Worm (Caenorhabditis elegans): ENCODE data around the gene pph-2.

The pph-2 gene

DNA sequence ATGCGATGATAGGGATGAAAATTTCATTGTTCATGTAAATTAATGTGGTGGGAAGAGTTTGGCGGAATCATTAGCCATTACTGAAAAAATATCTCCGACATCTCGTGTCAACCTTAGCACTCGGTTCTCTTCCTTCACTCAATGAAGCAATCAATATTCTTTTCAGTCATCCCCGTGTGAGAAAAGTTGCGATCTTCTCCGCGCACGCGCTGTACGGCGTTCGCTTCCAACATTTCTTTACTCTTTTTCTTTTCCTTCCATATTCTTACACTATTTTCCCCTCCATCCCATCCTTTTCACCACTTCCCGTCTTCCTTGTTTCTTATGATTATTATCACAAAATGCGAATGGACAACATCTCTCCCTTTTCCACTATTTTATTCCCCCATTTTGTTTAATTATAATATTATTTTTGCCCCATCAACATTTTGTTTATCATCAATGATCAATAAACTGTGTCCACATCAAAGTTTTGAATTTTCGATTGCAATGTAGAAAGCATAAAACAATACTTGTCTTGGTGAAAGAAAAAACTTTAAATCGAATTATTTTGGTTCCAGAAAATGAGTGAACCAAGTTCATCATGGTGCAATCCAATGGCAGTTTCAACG is 17.5 kb downstream of the pph-2 start, which contains the start of gene mob-1 (continued):
- no peak for TF ChIP-seq snpc-3.4 (tag; optimal IDR thresholded peaks at IDR 0.05)
- 0 out of 2 replicates have a peak, but pooled peaks have one; percentile 48 for TF ChIP-seq F39B2.1 (GFP tag; IDR thresholded peaks at IDR 0.05)
- no peak for TF ChIP-seq ama-1 (optimal IDR thresholded peaks at IDR 0.05)
- TF ChIP-seq ama-1 (GFP tag; optimal IDR thresholded peaks at IDR 0.05): no peak
- no peak for TF ChIP-seq bed-2 (GFP tag; IDR thresholded peaks at IDR 0.05)
- no peak for TF ChIP-seq sea-2 (GFP tag; IDR thresholded peaks at IDR 0.05)
- TF ChIP-seq B0336.3 (GFP tag; IDR thresholded peaks at IDR 0.05): peak; percentile 75
- TF ChIP-seq K12H6.12 (tag; optimal IDR thresholded peaks at IDR 0.05): no peak
- peak; percentile 80 for TF ChIP-seq lin-26 (GFP tag; IDR thresholded peaks at IDR 0.05)
- TF ChIP-seq athp-1 (tag; optimal IDR thresholded peaks at IDR 0.05): no peak
- no peak for TF ChIP-seq attf-3 (GFP tag; conservative IDR thresholded peaks at IDR 0.05)
- no peak for TF ChIP-seq dpl-1 (GFP tag; optimal IDR thresholded peaks at IDR 0.05)
- TF ChIP-seq nhr-90 (tag; optimal IDR thresholded peaks at IDR 0.05): no peak
- no peak for TF ChIP-seq die-1 (tag; optimal IDR thresholded peaks at IDR 0.05)
- TF ChIP-seq zfh-2 (GFP tag; conservative IDR thresholded peaks at IDR 0.05): no peak
- no peak for TF ChIP-seq atf-7 (tag; optimal IDR thresholded peaks at IDR 0.05)
- TF ChIP-seq F55B11.4 (tag; optimal IDR thresholded peaks at IDR 0.05; ENCODE audit: borderline replicate concordance, insufficient read depth): no peak
- TF ChIP-seq ztf-22 (GFP tag; optimal IDR thresholded peaks at IDR 0.05): no peak
- peak; percentile 47; the same call in 1 of the 2 replicates for TF ChIP-seq nfyb-1 (GFP tag; IDR thresholded peaks at IDR 0.05)
- no peak for TF ChIP-seq efl-1 (GFP tag; optimal IDR thresholded peaks at IDR 0.05)
- TF ChIP-seq hrde-1 (tag; optimal IDR thresholded peaks at IDR 0.05; ENCODE audit: borderline replicate concordance): peak; percentile 10
- TF ChIP-seq Y53G8AR.9 (GFP tag; conservative IDR thresholded peaks at IDR 0.05): peak; percentile 69
- no peak for TF ChIP-seq pha-4 (tag; optimal IDR thresholded peaks at IDR 0.05)
- TF ChIP-seq cebp-1 (GFP tag; IDR thresholded peaks at IDR 0.05): no peak
- peak; percentile 53 for TF ChIP-seq cebp-1 (tag; optimal IDR thresholded peaks at IDR 0.05)
- TF ChIP-seq nhr-120 (GFP tag; IDR thresholded peaks at IDR 0.05): peak; percentile 20; the same call in 1 of the 2 replicates
- TF ChIP-seq Y67H2A.10 (GFP tag; conservative IDR thresholded peaks at IDR 0.05): no peak
- no peak for TF ChIP-seq tbp1 (GFP tag; optimal IDR thresholded peaks at IDR 0.05)
- no peak for TF ChIP-seq nfya-2 (GFP tag; IDR thresholded peaks at IDR 0.05)
- TF ChIP-seq bed-1 (GFP tag; IDR thresholded peaks at IDR 0.05): no peak
- TF ChIP-seq Y79H2A.3 (GFP tag; conservative IDR thresholded peaks at IDR 0.05): no peak
- TF ChIP-seq T26A5.8 (tag; optimal IDR thresholded peaks at IDR 0.05): no peak
- no peak for TF ChIP-seq lin-40 (tag; optimal IDR thresholded peaks at IDR 0.05)
- peak; percentile 12 for TF ChIP-seq lin-54 (GFP tag; optimal IDR thresholded peaks at IDR 0.05)
- TF ChIP-seq lsl-1 (GFP tag; optimal IDR thresholded peaks at IDR 0.05): no peak
- TF ChIP-seq unc-130 (GFP tag; optimal IDR thresholded peaks at IDR 0.05): peak; percentile 36
- peak; percentile 62 for TF ChIP-seq madf-6 (GFP tag; IDR thresholded peaks at IDR 0.05)
- no peak for TF ChIP-seq snpc-1.3 (tag; optimal IDR thresholded peaks at IDR 0.05; ENCODE audit: insufficient read depth)
- peak; percentile 47 for TF ChIP-seq mcd-1 (GFP tag; IDR thresholded peaks at IDR 0.05)
- TF ChIP-seq lsy-27 (tag; optimal IDR thresholded peaks at IDR 0.05; ENCODE audit: borderline replicate concordance, insufficient read depth): no peak
- TF ChIP-seq hmg-1.2 (GFP tag; IDR thresholded peaks at IDR 0.05): peak; percentile 28; the same call in 1 of the 2 replicates
- no peak for TF ChIP-seq lin-35 (GFP tag; optimal IDR thresholded peaks at IDR 0.05)
- no peak for TF ChIP-seq madf-3 (GFP tag; IDR thresholded peaks at IDR 0.05)
- TF ChIP-seq fkh-3 (tag; optimal IDR thresholded peaks at IDR 0.05): no peak
- no peak for TF ChIP-seq K11D2.4 (GFP tag; IDR thresholded peaks at IDR 0.05)
- no peak for TF ChIP-seq rcor-1 (GFP tag; IDR thresholded peaks at IDR 0.05)
- no peak for TF ChIP-seq nhr-80 (tag; optimal IDR thresholded peaks at IDR 0.05)
- no peak for TF ChIP-seq sptf-2 (GFP tag; optimal IDR thresholded peaks at IDR 0.05)
- no peak for TF ChIP-seq ceh-40 (GFP tag; IDR thresholded peaks at IDR 0.05)
